Worm (Caenorhabditis elegans) whole organism, midembryonic: ENCODE measurements around the gene vdac-1.

ENCODE experiments used
- med-1 ChIP-seq: sonication (generic microtip); optimal IDR thresholded peaks from 2 replicates; lab custom pipeline; 2017; ENCODE audit warnings: missing genetic modification characterization, mild to moderate bottlenecking, missing compliant biosample characterization, antibody characterized with exemption, missing genetic modification reagents; ENCODE audit not compliant: insufficient read depth
- ztf-29 ChIP-seq: fragments of 200-800 bp; sonication (Bioruptor generic); IDR thresholded peaks from 2 replicates; pipeline ENCODE4 v1.3.6; 2022; ENCODE audit warnings: missing genetic modification reagents, missing genetic modification characterization, missing compliant biosample characterization

DNA sequence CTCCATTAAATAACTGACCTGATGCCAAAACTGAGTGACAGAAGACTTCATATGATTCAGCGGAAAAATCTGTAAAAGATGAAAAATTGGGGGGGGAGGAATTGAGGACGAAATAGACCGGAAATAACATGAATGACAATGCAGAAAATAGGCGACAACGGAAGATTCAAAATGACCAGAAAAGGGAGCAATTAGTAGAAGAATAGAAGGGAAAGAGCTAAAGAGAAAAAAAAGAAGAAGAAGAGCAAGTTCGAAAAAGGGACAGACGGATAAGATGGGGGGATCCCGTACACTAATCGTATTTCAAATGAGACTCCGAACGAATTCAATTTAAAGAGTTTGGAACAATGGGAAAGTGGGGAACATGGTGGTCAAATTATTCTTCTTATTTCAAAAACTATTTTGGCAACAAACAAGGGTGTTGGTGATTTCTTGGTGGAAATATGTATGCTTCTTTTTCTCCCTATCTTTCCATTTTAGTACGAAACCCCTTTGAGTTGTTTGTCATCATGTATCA lies 34.9 kb upstream of the vdac-1 start, which contains the start of gene R05G6.10:
- TF ChIP-seq med-1 (GFP tag; lab: Kevin White, UChicago) (no peak), ztf-29 (GFP tag; lab: Robert Waterston, UW) (no peak)
